Worm (Caenorhabditis elegans) whole organism, young adult: Measurements from ENCODE around the gene ada-2.

Source experiments
- nhr-27 ChIP-seq: fragments of 200-800 bp; sonication (Bioruptor generic); optimal IDR thresholded peaks from 2 replicates; lab custom pipeline; 2018; ENCODE audit warnings: mild to moderate bottlenecking, missing genetic modification characterization, moderate library complexity, missing compliant biosample characterization
- nhr-80 ChIP-seq: sonication (generic microtip); optimal IDR thresholded peaks from 2 replicates; lab custom pipeline; 2016; ENCODE audit warnings: missing genetic modification characterization, missing compliant biosample characterization

ce11 chrII:7277925-7278324 is 25.9 kb downstream of the ada-2 start:
- TF ChIP-seq nhr-27 (tag; lab: Kevin White, UChicago) (no peak), nhr-80 (tag; lab: Kevin White, UChicago) (no peak)
